Worm (Caenorhabditis elegans): ENCODE measurements around the gene H23N18.6.
A peak's percentile ranks its signal among the peaks of the same experiment; 100 is the strongest.

The H23N18.6 gene

DNA sequence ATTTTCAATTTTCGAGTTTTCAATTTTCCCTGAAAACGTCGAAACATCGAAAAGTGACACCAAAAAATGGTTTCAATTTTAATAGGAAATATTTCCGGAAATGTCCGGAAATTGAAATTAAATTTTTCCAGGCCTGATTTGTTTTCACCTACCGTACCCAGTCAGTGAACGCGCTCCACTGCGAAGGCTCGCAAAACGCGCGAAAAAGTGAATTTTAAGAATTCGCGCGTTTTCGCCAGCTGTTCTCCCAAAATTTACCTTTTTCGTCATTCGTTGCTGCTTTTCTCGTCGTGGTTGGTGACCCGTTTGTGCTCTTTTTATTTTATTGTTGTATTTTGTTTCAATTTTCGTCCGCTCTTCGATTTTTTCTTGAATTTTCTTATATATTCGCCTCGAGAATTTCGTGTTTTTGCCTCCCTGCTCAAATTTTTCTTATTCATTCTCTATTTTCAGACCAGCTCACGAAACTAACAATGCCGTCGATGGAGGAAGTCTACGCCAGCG is 24.9 kb downstream of the H23N18.6 start, which contains the start of gene T19H12.2 (continued):
- TF ChIP-seq let-607 (tag; optimal IDR thresholded peaks at IDR 0.05), result no peak
- peak; percentile 86 for TF ChIP-seq snpc-1.3 (tag; optimal IDR thresholded peaks at IDR 0.05; ENCODE audit: insufficient read depth)
- TF ChIP-seq ekl-4 (GFP tag; IDR thresholded peaks at IDR 0.05), result peak; percentile 90
- TF ChIP-seq B0035.1 (tag; optimal IDR thresholded peaks at IDR 0.05), result no peak
- TF ChIP-seq athp-1 (tag; optimal IDR thresholded peaks at IDR 0.05), result peak; percentile 51
- TF ChIP-seq Y95B8A.8 (GFP tag; IDR thresholded peaks at IDR 0.05), result peak; percentile 93
- TF ChIP-seq pbrm-1 (GFP tag; IDR thresholded peaks at IDR 0.05), result peak; percentile 80
- no peak for TF ChIP-seq zim-3 (tag; optimal IDR thresholded peaks at IDR 0.05)
- 0 out of 2 replicates have a peak, but pooled peaks have one; percentile 54 for TF ChIP-seq F39B2.1 (GFP tag; IDR thresholded peaks at IDR 0.05)
- TF ChIP-seq let-526 (GFP tag; IDR thresholded peaks at IDR 0.05), result no peak
- TF ChIP-seq madf-8 (GFP tag; conservative IDR thresholded peaks at IDR 0.05), result peak; percentile 100
- 0 out of 2 replicates have a peak, but pooled peaks have one; percentile 11 for TF ChIP-seq bed-2 (GFP tag; IDR thresholded peaks at IDR 0.05)
- no peak for TF ChIP-seq F57A8.1 (GFP tag; optimal IDR thresholded peaks at IDR 0.05)
- TF ChIP-seq nhr-90 (tag; optimal IDR thresholded peaks at IDR 0.05), result no peak
- no peak for TF ChIP-seq F23B12.7 (tag; optimal IDR thresholded peaks at IDR 0.05; ENCODE audit: insufficient read depth)
- TF ChIP-seq ZK185.1 (tag; optimal IDR thresholded peaks at IDR 0.05; ENCODE audit: poor library complexity, severe bottlenecking), result no peak
- no peak for TF ChIP-seq attf-5 (GFP tag; optimal IDR thresholded peaks at IDR 0.05)
- peak; percentile 93 for TF ChIP-seq rcor-1 (GFP tag; IDR thresholded peaks at IDR 0.05)
- TF ChIP-seq unc-130 (GFP tag; optimal IDR thresholded peaks at IDR 0.05), result peak; percentile 83
- TF ChIP-seq dox-1 (GFP tag; IDR thresholded peaks at IDR 0.05), result peak; percentile 95
- TF ChIP-seq F57C9.4 (tag; optimal IDR thresholded peaks at IDR 0.05), result no peak
- TF ChIP-seq zfh-2 (GFP tag; conservative IDR thresholded peaks at IDR 0.05), result no peak
- peak; percentile 92 for TF ChIP-seq tlf-1 (GFP tag; optimal IDR thresholded peaks at IDR 0.05)
- no peak for TF ChIP-seq cebp-2 (GFP tag; IDR thresholded peaks at IDR 0.05)
- TF ChIP-seq mes-4 (tag; optimal IDR thresholded peaks at IDR 0.05), result no peak
- peak; percentile 38; the same call in 1 of the 2 replicates for TF ChIP-seq ceh-100 (GFP tag; IDR thresholded peaks at IDR 0.05)
- peak; percentile 78 for TF ChIP-seq Y53G8AR.9 (GFP tag; conservative IDR thresholded peaks at IDR 0.05)
- TF ChIP-seq mxl-1 (tag; optimal IDR thresholded peaks at IDR 0.05), result no peak
- TF ChIP-seq nfya-2 (GFP tag; IDR thresholded peaks at IDR 0.05), result no peak
- TF ChIP-seq C06A6.2 (GFP tag; conservative IDR thresholded peaks at IDR 0.05), result no peak
- no peak for TF ChIP-seq nhr-179 (tag; optimal IDR thresholded peaks at IDR 0.05)
- TF ChIP-seq F22D6.2 (tag; optimal IDR thresholded peaks at IDR 0.05), result no peak
- peak; percentile 94 for TF ChIP-seq dpl-1 (GFP tag; optimal IDR thresholded peaks at IDR 0.05)
- no peak for TF ChIP-seq F37B4.10 (GFP tag; IDR thresholded peaks at IDR 0.05)
- TF ChIP-seq lsy-27 (tag; optimal IDR thresholded peaks at IDR 0.05; ENCODE audit: borderline replicate concordance, insufficient read depth), result no peak
- no peak for TF ChIP-seq ceh-58 (GFP tag; IDR thresholded peaks at IDR 0.05)
- peak; percentile 50; the same call in 1 of the 2 replicates for TF ChIP-seq Y67H2A.10 (GFP tag; conservative IDR thresholded peaks at IDR 0.05)
- no peak for TF ChIP-seq hlh-12 (tag; optimal IDR thresholded peaks at IDR 0.05)
- peak; percentile 58 for TF ChIP-seq snpc-4 (GFP tag; optimal IDR thresholded peaks at IDR 0.05)
- peak in 3 of 4 experiments; percentile 32 to 70 (median 62) for TF ChIP-seq snpc-4 (tag; optimal IDR thresholded peaks at IDR 0.05)
- no peak for TF ChIP-seq nhr-120 (GFP tag; IDR thresholded peaks at IDR 0.05)
- TF ChIP-seq nfya-1 (tag; optimal IDR thresholded peaks at IDR 0.05; ENCODE audit: borderline replicate concordance, insufficient read depth), result no peak
- peak; percentile 98 for TF ChIP-seq D2030.7 (GFP tag; IDR thresholded peaks at IDR 0.05)
- no peak for TF ChIP-seq egl-18 (GFP tag; IDR thresholded peaks at IDR 0.05)
- peak; percentile 91 for TF ChIP-seq C17E4.6 (GFP tag; IDR thresholded peaks at IDR 0.05)

All from whole organism, young adult.